Fruit fly (Drosophila melanogaster) whole organism: ENCODE results near the gene CG2854.

Experiments
- CG8478 ChIP-seq: fragments of >200 bp; optimal IDR thresholded peaks from 2 replicates; lab custom pipeline; 2018; ENCODE audit warnings: inconsistent platforms
- Dll ChIP-seq: fragments of >200 bp; optimal IDR thresholded peaks from 2 replicates; lab custom pipeline; 2017
- EcR ChIP-seq, 2 experiments: fragments of >200 bp; optimal IDR thresholded peaks; 2 replicates each; lab custom pipeline; 2017; ENCODE audit warnings: missing biosample characterization in 2 of 2, missing genetic modification characterization in 2 of 2, missing genetic modification reagents in 2 of 2
- pan ChIP-seq: fragments of >200 bp; optimal IDR thresholded peaks from 2 replicates; lab custom pipeline; 2017
- psq ChIP-seq: fragments of >200 bp; optimal IDR thresholded peaks from 2 replicates; lab custom pipeline; 2017
- usp ChIP-seq: fragments of >200 bp; optimal IDR thresholded peaks from 2 replicates; lab custom pipeline; 2017; ENCODE audit warnings: missing biosample characterization, missing genetic modification characterization, mixed read lengths

DNA sequence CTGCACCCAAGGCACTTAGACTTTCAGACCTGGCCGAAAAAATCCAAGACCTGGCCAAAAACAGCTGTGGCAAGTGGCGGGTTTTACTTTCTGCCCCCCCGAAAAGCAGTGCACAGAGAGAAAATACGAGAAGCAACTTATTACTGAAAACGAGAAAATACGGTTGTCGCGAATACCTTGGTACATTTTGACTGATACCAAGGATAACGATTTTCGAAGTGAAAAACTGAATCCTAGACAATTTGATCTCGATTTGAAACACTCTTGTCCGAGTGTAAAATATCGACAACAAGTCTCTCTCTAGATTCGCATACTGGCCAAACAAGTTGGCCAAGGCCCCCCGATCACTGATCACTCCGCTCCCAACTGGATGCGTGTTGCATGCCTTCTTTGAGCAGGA is 32.9 kb downstream of the CG2854 start:
- TF ChIP-seq pan (lab: Kevin White, UChicago), result no peak
- TF ChIP-seq usp (GFP tag; lab: Kevin White, UChicago), result no peak
- no peak for TF ChIP-seq psq (lab: Kevin White, UChicago)
- TF ChIP-seq Dll (lab: Kevin White, UChicago), result no peak
- TF ChIP-seq CG8478 (lab: Kevin White, UChicago), result no peak
- no peak for TF ChIP-seq EcR (GFP tag; optimal IDR thresholded peaks at IDR 0.05; lab: Kevin White, UChicago)
